Worm (Caenorhabditis elegans): ENCODE measurements around the gene ZK637.4.

- no peak for TF ChIP-seq snu-23 (GFP tag; optimal IDR thresholded peaks at IDR 0.05)
- no peak for TF ChIP-seq aha-1 (tag; optimal IDR thresholded peaks at IDR 0.05)
- TF ChIP-seq unc-62 (GFP tag; optimal IDR thresholded peaks at IDR 0.05), result no peak
- no peak for TF ChIP-seq elt-3 (tag; optimal IDR thresholded peaks at IDR 0.05)
- no peak for TF ChIP-seq sox-4 (tag; optimal IDR thresholded peaks at IDR 0.05)
- no peak for TF ChIP-seq ama-1 (optimal IDR thresholded peaks at IDR 0.05)
- no peak for TF ChIP-seq skn-1 (tag; optimal IDR thresholded peaks at IDR 0.05)
- no peak for TF ChIP-seq mep-1 (tag; optimal IDR thresholded peaks at IDR 0.05)
- TF ChIP-seq lin-14 (GFP tag; optimal IDR thresholded peaks at IDR 0.05), result no peak
- no peak for TF ChIP-seq efl-1 (optimal IDR thresholded peaks at IDR 0.05)
- TF ChIP-seq efl-1 (GFP tag; optimal IDR thresholded peaks at IDR 0.05 in 1 of 2), result no peak
- TF ChIP-seq egl-27 (tag; optimal IDR thresholded peaks at IDR 0.05), result no peak
- TF ChIP-seq snpc-4 (tag; optimal IDR thresholded peaks at IDR 0.05), result no peak
- TF ChIP-seq ceh-82 (tag; optimal IDR thresholded peaks at IDR 0.05), result no peak
Measured at ce11 chrIII:8929723-8930122, 36.2 kb downstream of the ZK637.4 start, which contains the start of gene arrd-15.

Measured in whole organism, L1 larva.